Fruit fly (Drosophila melanogaster) whole organism, wandering third instar larva: ENCODE data around the gene Scgbeta.
A peak's percentile ranks its signal among the peaks of the same experiment; 100 is the strongest.

Experiments
- Abd-B ChIP-seq: fragments of >200 bp; optimal IDR thresholded peaks from 2 replicates; lab custom pipeline; 2017; ENCODE audit warnings: missing biosample characterization, missing genetic modification characterization
- CG32264 ChIP-seq: fragments of 200-800 bp; sonication (Bioruptor generic); optimal IDR thresholded peaks from 2 replicates; lab custom pipeline; 2016; ENCODE audit warnings: missing biosample characterization, missing genetic modification characterization
- CG9705 ChIP-seq: fragments of 200-800 bp; sonication (Bioruptor generic); optimal IDR thresholded peaks from 2 replicates; lab custom pipeline; 2018; ENCODE audit warnings: missing biosample characterization, mild to moderate bottlenecking, missing genetic modification characterization
- CrebA ChIP-seq: fragments of 200-800 bp; sonication (Bioruptor generic); optimal IDR thresholded peaks from 2 replicates; lab custom pipeline; 2016; ENCODE audit warnings: missing biosample characterization, mild to moderate bottlenecking, missing genetic modification characterization, borderline replicate concordance
- Dfd ChIP-seq: fragments of >200 bp; optimal IDR thresholded peaks from 2 replicates; lab custom pipeline; 2017; ENCODE audit warnings: missing biosample characterization, missing genetic modification characterization
- Dif ChIP-seq: fragments of 200-275, 200-300 bp; sonication (Bioruptor generic); optimal IDR thresholded peaks from 2 replicates; lab custom pipeline; 2018; ENCODE audit warnings: missing biosample characterization, missing genetic modification characterization; ENCODE audit not compliant: partially characterized antibody
- HLH106 ChIP-seq: fragments of 200-800 bp; optimal IDR thresholded peaks from 3 replicates; lab custom pipeline; 2019; ENCODE audit warnings: missing biosample characterization, mild to moderate bottlenecking, missing genetic modification characterization, moderate library complexity
- Hnf4 ChIP-seq: fragments of 200-800 bp; sonication (Bioruptor generic); optimal IDR thresholded peaks from 2 replicates; lab custom pipeline; 2016; ENCODE audit warnings: missing biosample characterization, mild to moderate bottlenecking, missing genetic modification characterization
- Hr83 ChIP-seq: fragments of 200-300 bp; sonication (Bioruptor generic); optimal IDR thresholded peaks from 2 replicates; lab custom pipeline; 2016; ENCODE audit warnings: missing biosample characterization, mild to moderate bottlenecking, missing genetic modification characterization, moderate library complexity; ENCODE audit not compliant: poor library complexity, severe bottlenecking
- Jra ChIP-seq: sonication (Bioruptor generic); optimal IDR thresholded peaks from 2 replicates; lab custom pipeline; 2016; ENCODE audit warnings: missing biosample characterization, missing genetic modification characterization
- Mio ChIP-seq: sonication (Bioruptor generic); optimal IDR thresholded peaks from 2 replicates; lab custom pipeline; 2016; ENCODE audit warnings: missing biosample characterization, missing genetic modification characterization
- Myc ChIP-seq: fragments of >200 bp; optimal IDR thresholded peaks from 2 replicates; lab custom pipeline; 2017
- N ChIP-seq: fragments of >200 bp; optimal IDR thresholded peaks from 2 replicates; lab custom pipeline; 2018; ENCODE audit warnings: missing biosample characterization, missing external identifiers, missing genetic modification characterization
- OdsH ChIP-seq: fragments of 200-800 bp; sonication (Bioruptor generic); optimal IDR thresholded peaks from 2 replicates; lab custom pipeline; 2016; ENCODE audit warnings: missing biosample characterization, mild to moderate bottlenecking, missing genetic modification characterization
- Rel ChIP-seq, 2 experiments: fragments of 200-800 bp; sonication (Bioruptor generic) in 1 of 2; optimal IDR thresholded peaks; 2 replicates in 1 of 2; 3 replicates in 1 of 2; lab custom pipeline; 2016 to 2019; ENCODE audit warnings: mild to moderate bottlenecking in 2 of 2, missing biosample characterization in 2 of 2, missing genetic modification characterization in 2 of 2, moderate library complexity in 1 of 2
- Sp1 ChIP-seq: fragments of 200-800 bp; sonication (Bioruptor generic); optimal IDR thresholded peaks from 3 replicates; lab custom pipeline; 2019; ENCODE audit warnings: missing biosample characterization, mild to moderate bottlenecking, missing genetic modification characterization, moderate library complexity
- Vsx2 ChIP-seq: fragments of 200-300, 225-300 bp; sonication (Bioruptor generic); optimal IDR thresholded peaks from 2 replicates; lab custom pipeline; 2018; ENCODE audit warnings: missing biosample characterization, missing genetic modification characterization; ENCODE audit not compliant: partially characterized antibody
- br ChIP-seq: fragments of 200-800 bp; sonication (Bioruptor generic); optimal IDR thresholded peaks from 2 replicates; lab custom pipeline; 2016; ENCODE audit warnings: missing biosample characterization, missing genetic modification characterization
- brk ChIP-seq: fragments of 200-800 bp; sonication (Bioruptor generic); optimal IDR thresholded peaks from 2 replicates; lab custom pipeline; 2016; ENCODE audit warnings: missing biosample characterization, mild to moderate bottlenecking, missing genetic modification characterization
- dl ChIP-seq, 2 experiments: fragments of 175-275, 200-275 bp in 1 of 2; fragments of 200-275 bp in 1 of 2; sonication (Bioruptor generic); optimal IDR thresholded peaks; lab custom pipeline; 2018; ENCODE audit warnings: mild to moderate bottlenecking in 2 of 2, missing biosample characterization in 2 of 2, missing genetic modification characterization in 2 of 2, moderate library complexity in 2 of 2; ENCODE audit not compliant: partially characterized antibody in 2 of 2, insufficient read depth in 1 of 2
- dmrt93B ChIP-seq: fragments of 200-800 bp; sonication (Bioruptor generic); optimal IDR thresholded peaks from 2 replicates; lab custom pipeline; 2018; ENCODE audit warnings: missing biosample characterization, mild to moderate bottlenecking, missing genetic modification characterization
- dsf ChIP-seq: sonication (Bioruptor generic); optimal IDR thresholded peaks from 2 replicates; lab custom pipeline; 2016; ENCODE audit warnings: missing biosample characterization, missing genetic modification characterization, borderline replicate concordance
- fru ChIP-seq: fragments of 200-800 bp; sonication (Bioruptor generic); optimal IDR thresholded peaks from 3 replicates; lab custom pipeline; 2016; ENCODE audit warnings: missing biosample characterization, mild to moderate bottlenecking, missing genetic modification characterization
- jim ChIP-seq: fragments of 175-275, 200-325 bp; sonication (Bioruptor generic); optimal IDR thresholded peaks from 2 replicates; lab custom pipeline; 2016; ENCODE audit warnings: missing biosample characterization, mild to moderate bottlenecking, missing genetic modification characterization
- lola ChIP-seq: fragments of >200 bp; optimal IDR thresholded peaks from 2 replicates; lab custom pipeline; 2017; ENCODE audit warnings: missing biosample characterization, missing genetic modification characterization
- pan ChIP-seq: fragments of >200 bp; optimal IDR thresholded peaks from 2 replicates; lab custom pipeline; 2017
- psq ChIP-seq: fragments of 200-800 bp; sonication (Bioruptor generic); optimal IDR thresholded peaks from 3 replicates; lab custom pipeline; 2017; ENCODE audit warnings: missing biosample characterization, mild to moderate bottlenecking, missing genetic modification characterization, moderate library complexity
- rgr ChIP-seq: fragments of 200-800 bp; sonication (Bioruptor generic); optimal IDR thresholded peaks from 3 replicates; lab custom pipeline; 2016; ENCODE audit warnings: missing biosample characterization, mild to moderate bottlenecking, missing genetic modification characterization
- sage ChIP-seq: fragments of 200-800 bp; sonication (Bioruptor generic); optimal IDR thresholded peaks from 2 replicates; lab custom pipeline; 2016; ENCODE audit warnings: missing biosample characterization, mild to moderate bottlenecking, missing genetic modification characterization
- sv ChIP-seq: fragments of 200-800 bp; sonication (Bioruptor generic); optimal IDR thresholded peaks from 3 replicates; lab custom pipeline; 2016; ENCODE audit warnings: missing biosample characterization, missing genetic modification characterization
- tai ChIP-seq: sonication (Bioruptor generic); optimal IDR thresholded peaks from 2 replicates; lab custom pipeline; 2016; ENCODE audit warnings: missing biosample characterization, missing genetic modification characterization
- usp ChIP-seq: fragments of >200 bp; optimal IDR thresholded peaks from 2 replicates; lab custom pipeline; 2017; ENCODE audit warnings: missing biosample characterization, missing genetic modification characterization
- woc ChIP-seq: sonication (Bioruptor generic); optimal IDR thresholded peaks from 2 replicates; lab custom pipeline; 2016; ENCODE audit warnings: missing biosample characterization, mild to moderate bottlenecking, missing genetic modification characterization

Gene Scgbeta

DNA sequence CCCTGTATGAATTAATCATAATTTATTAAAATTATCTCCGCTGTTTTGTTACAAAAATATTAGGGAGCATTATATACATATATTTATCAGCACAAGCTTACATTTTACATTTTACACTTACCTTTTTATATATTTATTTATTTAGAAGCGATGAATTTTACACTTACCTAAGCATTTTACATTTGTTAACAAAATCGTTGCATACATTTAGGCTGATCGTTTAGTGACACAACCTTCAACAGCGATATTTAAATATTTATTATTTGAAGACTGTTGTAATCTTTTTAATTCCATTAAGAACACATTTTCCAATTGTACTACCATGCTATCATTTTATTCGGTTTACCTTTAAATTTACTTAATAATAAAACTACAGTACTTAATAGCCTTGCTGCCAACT lies 38.4 kb downstream of the Scgbeta start:
- TF ChIP-seq CrebA (GFP tag; lab: Kevin White, UChicago) (peak; percentile 14), sv (GFP tag; lab: Kevin White, UChicago) (no peak), Dfd (no peak), dl (GFP tag; optimal IDR thresholded peaks at IDR 0.05; lab: Kevin White, UChicago; ENCODE audit: insufficient read depth in 1 of 2, partially characterized antibody in 2 of 2) (no peak), Rel (GFP tag; optimal IDR thresholded peaks at IDR 0.05; lab: Kevin White, UChicago) (no peak), Rel (tag; optimal IDR thresholded peaks at IDR 0.05; lab: Kevin White, UChicago) (peak; percentile 87), psq (GFP tag; lab: Kevin White, UChicago) (no peak)

DNA sequence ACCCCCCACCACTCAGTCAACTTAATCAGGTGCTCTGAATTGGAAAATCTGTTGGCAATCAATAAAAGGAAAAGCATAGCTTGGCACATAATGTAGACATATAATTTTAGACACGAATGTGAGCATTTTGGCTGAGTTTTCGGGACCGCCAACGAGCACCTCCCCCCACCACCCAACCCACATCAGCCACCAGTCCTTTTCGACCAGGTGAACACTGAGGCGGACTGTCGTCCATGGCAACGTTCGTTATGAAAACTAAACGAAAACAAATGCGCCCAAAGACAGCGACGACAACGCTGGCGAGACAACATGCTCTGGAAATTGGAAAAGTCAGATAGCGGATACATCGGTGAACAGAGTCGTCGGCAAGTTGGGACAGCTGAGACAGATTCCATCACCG lies 39.2 kb downstream of the Scgbeta start, which contains the start of gene GstD11:
GstD11 (plus strand) TSS at position 301 of the 400 bp plus-strand sequence.
- TF ChIP-seq Hnf4 (GFP tag; lab: Kevin White, UChicago): no peak
- no peak for TF ChIP-seq Mio
- TF ChIP-seq Vsx2 (GFP tag; lab: Kevin White, UChicago): no peak
- TF ChIP-seq sv (GFP tag; lab: Kevin White, UChicago): no peak
- no peak for TF ChIP-seq sage
- no peak for TF ChIP-seq N
- no peak for TF ChIP-seq lola
- TF ChIP-seq brk (GFP tag; lab: Kevin White, UChicago): no peak
- no peak for TF ChIP-seq rgr
- TF ChIP-seq tai (GFP tag; lab: Kevin White, UChicago): no peak
- no peak for TF ChIP-seq Dfd
- no peak for TF ChIP-seq usp (GFP tag; lab: Kevin White, UChicago)
- no peak for TF ChIP-seq psq (GFP tag; lab: Kevin White, UChicago)
- no peak for TF ChIP-seq pan (lab: Kevin White, UChicago)
- no peak for TF ChIP-seq Myc (lab: Kevin White, UChicago)
- TF ChIP-seq Dif (GFP tag; lab: Kevin White, UChicago): no peak
- TF ChIP-seq woc (GFP tag; lab: Kevin White, UChicago): no peak
- no peak for TF ChIP-seq Jra (GFP tag; lab: Kevin White, UChicago)
- TF ChIP-seq Rel (GFP tag; optimal IDR thresholded peaks at IDR 0.05; lab: Kevin White, UChicago): no peak
- TF ChIP-seq Rel (tag; optimal IDR thresholded peaks at IDR 0.05; lab: Kevin White, UChicago): no peak
- no peak for TF ChIP-seq HLH106 (tag; lab: Kevin White, UChicago)

DNA sequence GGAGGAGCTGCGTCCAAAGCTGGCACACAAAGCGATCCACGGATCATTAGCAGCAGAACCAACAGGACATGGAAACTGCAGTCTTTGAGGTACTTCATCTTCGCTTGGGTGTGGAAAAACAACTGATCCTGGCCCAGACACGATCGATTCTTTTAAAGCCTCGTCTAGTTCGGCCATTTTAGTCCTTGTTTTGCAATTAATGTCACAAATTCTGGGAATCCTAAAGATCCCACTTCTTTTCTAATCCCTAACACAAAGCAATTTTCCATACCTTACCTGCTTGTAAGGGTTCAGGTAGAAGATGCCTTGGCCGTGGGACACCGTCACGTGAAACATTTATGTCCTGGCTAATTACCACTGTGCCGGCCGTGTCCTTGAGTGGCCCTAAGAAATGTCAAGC lies 39.7 kb downstream of the Scgbeta start, which contains the start of gene CG10035:
CG10035 (minus strand) TSS at position 129 of the 400 bp plus-strand sequence.
- TF ChIP-seq psq (GFP tag; lab: Kevin White, UChicago): no peak
- no peak for TF ChIP-seq brk (GFP tag; lab: Kevin White, UChicago)
- no peak for TF ChIP-seq jim
- no peak for TF ChIP-seq Mio
- TF ChIP-seq N: no peak
- no peak for TF ChIP-seq fru (GFP tag; lab: Kevin White, UChicago)
- no peak for TF ChIP-seq Myc (lab: Kevin White, UChicago)

DNA sequence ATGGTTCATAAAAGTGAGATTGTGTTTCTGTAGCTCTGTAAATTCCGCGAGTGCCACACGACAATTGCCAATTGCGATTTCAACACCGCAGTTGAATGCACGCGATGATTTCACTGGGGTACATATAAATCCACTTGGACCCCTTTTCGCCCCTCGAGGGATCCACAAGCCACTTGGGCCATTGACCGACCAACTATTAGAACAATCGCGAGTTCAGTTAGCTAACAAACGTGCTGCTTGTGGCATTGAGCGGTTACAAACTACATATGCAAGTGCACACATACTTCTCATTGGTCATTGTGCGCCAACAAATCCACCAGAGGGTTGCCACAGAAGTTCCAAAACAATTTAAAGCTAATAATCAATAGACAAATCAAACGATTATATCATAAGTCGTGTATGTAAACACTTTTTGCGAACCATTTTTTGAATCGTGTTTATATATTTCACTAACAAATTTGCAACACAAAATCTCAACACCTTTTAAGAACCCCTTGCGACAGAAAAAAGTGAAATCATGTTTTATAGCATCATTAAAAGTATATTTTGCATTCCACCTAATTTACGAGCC lies 41.0 kb downstream of the Scgbeta start:
- TF ChIP-seq Abd-B (GFP tag; lab: Kevin White, UChicago): no peak
- TF ChIP-seq brk (GFP tag; lab: Kevin White, UChicago): no peak
- no peak for TF ChIP-seq Hr83 (GFP tag; lab: Kevin White, UChicago)
- TF ChIP-seq Vsx2 (GFP tag; lab: Kevin White, UChicago): no peak
- no peak for TF ChIP-seq tai (GFP tag; lab: Kevin White, UChicago)
- no peak for TF ChIP-seq N
- no peak for TF ChIP-seq CrebA (GFP tag; lab: Kevin White, UChicago)
- TF ChIP-seq dmrt93B (GFP tag; lab: Kevin White, UChicago): no peak
- no peak for TF ChIP-seq Jra (GFP tag; lab: Kevin White, UChicago)
- TF ChIP-seq Hnf4 (GFP tag; lab: Kevin White, UChicago): no peak
- TF ChIP-seq rgr: no peak
- TF ChIP-seq CG9705 (GFP tag; lab: Kevin White, UChicago): no peak
- no peak for TF ChIP-seq Sp1
- no peak for TF ChIP-seq CG32264 (GFP tag; lab: Kevin White, UChicago)
- no peak for TF ChIP-seq br
- no peak for TF ChIP-seq jim
- TF ChIP-seq dsf (GFP tag; lab: Kevin White, UChicago): no peak
- TF ChIP-seq OdsH (GFP tag; lab: Kevin White, UChicago): no peak
- no peak for TF ChIP-seq psq (GFP tag; lab: Kevin White, UChicago)
- no peak for TF ChIP-seq Rel (GFP tag; optimal IDR thresholded peaks at IDR 0.05; lab: Kevin White, UChicago)
- no peak for TF ChIP-seq Rel (tag; optimal IDR thresholded peaks at IDR 0.05; lab: Kevin White, UChicago)
